Worm (Caenorhabditis elegans): ENCODE measurements around the gene cca-1.

DNA sequence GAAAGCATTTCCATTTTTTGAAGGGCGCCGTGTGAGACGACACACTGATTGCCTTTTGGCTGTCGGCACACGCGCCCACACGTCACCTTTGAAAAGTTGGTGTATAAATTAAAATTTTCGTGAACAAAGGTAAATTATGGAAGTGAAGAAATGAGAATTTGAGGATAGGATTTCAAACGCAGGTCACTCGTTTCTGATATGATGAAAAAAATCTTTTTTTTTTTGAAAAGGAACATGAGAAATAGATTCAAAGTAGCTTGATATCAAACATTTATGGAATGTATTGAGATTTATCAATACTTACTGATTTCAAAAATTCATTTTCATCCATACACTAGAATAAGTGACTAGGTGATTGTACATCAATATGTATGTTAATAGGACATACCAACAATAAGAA is 58.2 kb downstream of the cca-1 start:
- TF ChIP-seq ztf-23 (GFP tag; IDR thresholded peaks at IDR 0.05) (no peak), klf-2 (GFP tag; conservative IDR thresholded peaks at IDR 0.05) (no peak), T22C8.4 (GFP tag; IDR thresholded peaks at IDR 0.05) (no peak), flt-1 (GFP tag; IDR thresholded peaks at IDR 0.05) (no peak), ref-1 (GFP tag; conservative IDR thresholded peaks at IDR 0.05) (no peak), cog-1 (tag; optimal IDR thresholded peaks at IDR 0.05) (no peak), med-1 (GFP tag; optimal IDR thresholded peaks at IDR 0.05; ENCODE audit: insufficient read depth) (no peak), tab-1 (GFP tag; IDR thresholded peaks at IDR 0.05) (no peak)

Data from whole organism, midembryonic.